Fruit fly (Drosophila melanogaster) whole organism, wandering third instar larva: ENCODE data around the gene TBC1D5.

Source experiments
- Abd-B ChIP-seq: fragments of >200 bp; optimal IDR thresholded peaks from 2 replicates; lab custom pipeline; 2017; ENCODE audit warnings: missing biosample characterization, missing genetic modification characterization
- CG9705 ChIP-seq: fragments of 200-800 bp; sonication (Bioruptor generic); optimal IDR thresholded peaks from 2 replicates; lab custom pipeline; 2018; ENCODE audit warnings: missing biosample characterization, mild to moderate bottlenecking, missing genetic modification characterization
- CrebA ChIP-seq: fragments of 200-800 bp; sonication (Bioruptor generic); optimal IDR thresholded peaks from 2 replicates; lab custom pipeline; 2016; ENCODE audit warnings: missing biosample characterization, mild to moderate bottlenecking, missing genetic modification characterization, borderline replicate concordance
- GATAd ChIP-seq: sonication (Bioruptor generic); optimal IDR thresholded peaks from 2 replicates; lab custom pipeline; 2016; ENCODE audit warnings: missing biosample characterization, missing genetic modification characterization
- HLH106 ChIP-seq: fragments of 200-800 bp; optimal IDR thresholded peaks from 3 replicates; lab custom pipeline; 2019; ENCODE audit warnings: missing biosample characterization, mild to moderate bottlenecking, missing genetic modification characterization, moderate library complexity
- Hnf4 ChIP-seq: fragments of 200-800 bp; sonication (Bioruptor generic); optimal IDR thresholded peaks from 2 replicates; lab custom pipeline; 2016; ENCODE audit warnings: missing biosample characterization, mild to moderate bottlenecking, missing genetic modification characterization
- Hr78 ChIP-seq: fragments of >200 bp; optimal IDR thresholded peaks from 2 replicates; lab custom pipeline; 2017; ENCODE audit warnings: missing biosample characterization, missing genetic modification characterization
- Hr83 ChIP-seq: fragments of 200-300 bp; sonication (Bioruptor generic); optimal IDR thresholded peaks from 2 replicates; lab custom pipeline; 2016; ENCODE audit warnings: missing biosample characterization, mild to moderate bottlenecking, missing genetic modification characterization, moderate library complexity; ENCODE audit not compliant: poor library complexity, severe bottlenecking
- Jra ChIP-seq: sonication (Bioruptor generic); optimal IDR thresholded peaks from 2 replicates; lab custom pipeline; 2016; ENCODE audit warnings: missing biosample characterization, missing genetic modification characterization
- Mio ChIP-seq: sonication (Bioruptor generic); optimal IDR thresholded peaks from 2 replicates; lab custom pipeline; 2016; ENCODE audit warnings: missing biosample characterization, missing genetic modification characterization
- N ChIP-seq: fragments of >200 bp; optimal IDR thresholded peaks from 2 replicates; lab custom pipeline; 2018; ENCODE audit warnings: missing biosample characterization, missing external identifiers, missing genetic modification characterization
- Rel ChIP-seq, 2 experiments: fragments of 200-800 bp; sonication (Bioruptor generic) in 1 of 2; optimal IDR thresholded peaks; 2 replicates in 1 of 2; 3 replicates in 1 of 2; lab custom pipeline; 2016 to 2019; ENCODE audit warnings: mild to moderate bottlenecking in 2 of 2, missing biosample characterization in 2 of 2, missing genetic modification characterization in 2 of 2, moderate library complexity in 1 of 2
- Sp1 ChIP-seq: fragments of 200-800 bp; sonication (Bioruptor generic); optimal IDR thresholded peaks from 3 replicates; lab custom pipeline; 2019; ENCODE audit warnings: missing biosample characterization, mild to moderate bottlenecking, missing genetic modification characterization, moderate library complexity
- Vsx2 ChIP-seq: fragments of 200-300, 225-300 bp; sonication (Bioruptor generic); optimal IDR thresholded peaks from 2 replicates; lab custom pipeline; 2018; ENCODE audit warnings: missing biosample characterization, missing genetic modification characterization; ENCODE audit not compliant: partially characterized antibody
- br ChIP-seq: fragments of 200-800 bp; sonication (Bioruptor generic); optimal IDR thresholded peaks from 2 replicates; lab custom pipeline; 2016; ENCODE audit warnings: missing biosample characterization, missing genetic modification characterization
- dmrt93B ChIP-seq: fragments of 200-800 bp; sonication (Bioruptor generic); optimal IDR thresholded peaks from 2 replicates; lab custom pipeline; 2018; ENCODE audit warnings: missing biosample characterization, mild to moderate bottlenecking, missing genetic modification characterization
- dsf ChIP-seq: sonication (Bioruptor generic); optimal IDR thresholded peaks from 2 replicates; lab custom pipeline; 2016; ENCODE audit warnings: missing biosample characterization, missing genetic modification characterization, borderline replicate concordance
- ey ChIP-seq: fragments of 200-800 bp; sonication (Bioruptor generic); optimal IDR thresholded peaks from 2 replicates; lab custom pipeline; 2016; ENCODE audit warnings: missing biosample characterization, missing genetic modification characterization
- foxo ChIP-seq, 2 experiments: fragments of 200-800 bp; sonication (Bioruptor generic); optimal IDR thresholded peaks; 2 replicates in 1 of 2; 3 replicates in 1 of 2; lab custom pipeline; 2016 to 2017; ENCODE audit warnings: missing biosample characterization in 2 of 2, missing genetic modification characterization in 2 of 2
- fru ChIP-seq: fragments of 200-800 bp; sonication (Bioruptor generic); optimal IDR thresholded peaks from 3 replicates; lab custom pipeline; 2016; ENCODE audit warnings: missing biosample characterization, mild to moderate bottlenecking, missing genetic modification characterization
- h ChIP-seq: fragments of 200-800 bp; sonication (Bioruptor generic); optimal IDR thresholded peaks from 3 replicates; lab custom pipeline; 2016; ENCODE audit warnings: missing biosample characterization, mild to moderate bottlenecking, missing genetic modification characterization
- jim ChIP-seq: fragments of 175-275, 200-325 bp; sonication (Bioruptor generic); optimal IDR thresholded peaks from 2 replicates; lab custom pipeline; 2016; ENCODE audit warnings: missing biosample characterization, mild to moderate bottlenecking, missing genetic modification characterization
- lola ChIP-seq: fragments of >200 bp; optimal IDR thresholded peaks from 2 replicates; lab custom pipeline; 2017; ENCODE audit warnings: missing biosample characterization, missing genetic modification characterization
- pan ChIP-seq: fragments of >200 bp; optimal IDR thresholded peaks from 2 replicates; lab custom pipeline; 2017
- psq ChIP-seq: fragments of 200-800 bp; sonication (Bioruptor generic); optimal IDR thresholded peaks from 3 replicates; lab custom pipeline; 2017; ENCODE audit warnings: missing biosample characterization, mild to moderate bottlenecking, missing genetic modification characterization, moderate library complexity
- rgr ChIP-seq: fragments of 200-800 bp; sonication (Bioruptor generic); optimal IDR thresholded peaks from 3 replicates; lab custom pipeline; 2016; ENCODE audit warnings: missing biosample characterization, mild to moderate bottlenecking, missing genetic modification characterization
- sage ChIP-seq: fragments of 200-800 bp; sonication (Bioruptor generic); optimal IDR thresholded peaks from 2 replicates; lab custom pipeline; 2016; ENCODE audit warnings: missing biosample characterization, mild to moderate bottlenecking, missing genetic modification characterization
- sv ChIP-seq: fragments of 200-800 bp; sonication (Bioruptor generic); optimal IDR thresholded peaks from 3 replicates; lab custom pipeline; 2016; ENCODE audit warnings: missing biosample characterization, missing genetic modification characterization

The TBC1D5 gene

dm6 chr3R:13271758-13272157, at the start of gene TBC1D5:
Gene TBC1D5 (minus strand): TSS chr3R:13272011.
- TF ChIP-seq Rel (GFP tag; optimal IDR thresholded peaks at IDR 0.05; lab: Kevin White, UChicago) (no peak), Rel (tag; optimal IDR thresholded peaks at IDR 0.05; lab: Kevin White, UChicago) (peak; percentile 74), Hr83 (GFP tag; lab: Kevin White, UChicago) (peak; percentile 43), Hr78 (no peak)
- TF ChIP-seq, all 38 proteins: peak for 2

- TF ChIP-seq rgr (GFP tag; lab: Kevin White, UChicago) (peak; percentile 35), foxo (GFP tag; optimal IDR thresholded peaks at IDR 0.05; lab: Kevin White, UChicago) (no peak), ey (GFP tag; lab: Kevin White, UChicago) (no peak), dmrt93B (GFP tag; lab: Kevin White, UChicago) (no peak), pan (no peak), Rel (GFP tag; optimal IDR thresholded peaks at IDR 0.05; lab: Kevin White, UChicago) (no peak), Rel (tag; optimal IDR thresholded peaks at IDR 0.05; lab: Kevin White, UChicago) (no peak), psq (GFP tag; lab: Kevin White, UChicago) (no peak), jim (GFP tag; lab: Kevin White, UChicago) (no peak)
- TF ChIP-seq, all 38 proteins: peak for 1
Observed at dm6 chr3R:13319873-13320272, 48.1 kb upstream of the TBC1D5 start.

- TF ChIP-seq HLH106 (tag; lab: Kevin White, UChicago) (no peak), pan (no peak), Jra (GFP tag; lab: Kevin White, UChicago) (no peak), Sp1 (GFP tag; lab: Kevin White, UChicago) (no peak), Vsx2 (GFP tag; lab: Kevin White, UChicago) (no peak), lola (no peak), br (GFP tag; lab: Kevin White, UChicago) (no peak), Hr78 (no peak), Rel (GFP tag; optimal IDR thresholded peaks at IDR 0.05; lab: Kevin White, UChicago) (no peak), Rel (tag; optimal IDR thresholded peaks at IDR 0.05; lab: Kevin White, UChicago) (no peak), fru (GFP tag; lab: Kevin White, UChicago) (no peak), CG9705 (no peak), CrebA (GFP tag; lab: Kevin White, UChicago) (no peak), h (GFP tag; lab: Kevin White, UChicago) (no peak), dmrt93B (GFP tag; lab: Kevin White, UChicago) (no peak)
Observed at dm6 chr3R:13319170-13319569, 47.4 kb upstream of the TBC1D5 start, which contains the start of gene CG45080. Gene CG45080 (minus strand): TSS chr3R:13319270.

- TF ChIP-seq sage (GFP tag; lab: Kevin White, UChicago) (no peak), h (GFP tag; lab: Kevin White, UChicago) (no peak), Vsx2 (GFP tag; lab: Kevin White, UChicago) (no peak), dmrt93B (GFP tag; lab: Kevin White, UChicago) (no peak), HLH106 (tag; lab: Kevin White, UChicago) (no peak), Rel (GFP tag; optimal IDR thresholded peaks at IDR 0.05; lab: Kevin White, UChicago) (no peak), Rel (tag; optimal IDR thresholded peaks at IDR 0.05; lab: Kevin White, UChicago) (no peak), dsf (GFP tag; lab: Kevin White, UChicago) (no peak), Mio (no peak), N (GFP tag; lab: Kevin White, UChicago) (no peak), Abd-B (GFP tag; lab: Kevin White, UChicago) (no peak), GATAd (GFP tag; lab: Kevin White, UChicago) (no peak), rgr (GFP tag; lab: Kevin White, UChicago) (no peak), sv (GFP tag; lab: Kevin White, UChicago) (no peak), ey (GFP tag; lab: Kevin White, UChicago) (no peak), br (GFP tag; lab: Kevin White, UChicago) (no peak), Hnf4 (no peak), lola (no peak)
- TF ChIP-seq, all 38 proteins: peak for 0
Observed at dm6 chr3R:13313088-13313487, 41.3 kb upstream of the TBC1D5 start, which contains the start of gene CG44142. Gene CG44142 (minus strand): TSS chr3R:13313188.

- TF ChIP-seq Rel (GFP tag; optimal IDR thresholded peaks at IDR 0.05; lab: Kevin White, UChicago) (no peak), Rel (tag; optimal IDR thresholded peaks at IDR 0.05; lab: Kevin White, UChicago) (peak; percentile 46), Sp1 (GFP tag; lab: Kevin White, UChicago) (no peak), Hnf4 (peak; percentile 30)
- TF ChIP-seq, all 38 proteins: peak for 2
Observed at dm6 chr3R:13309133-13309711, 37.4 kb upstream of the TBC1D5 start.
